Worm (Caenorhabditis elegans) whole organism, L1 larva: ENCODE results near the gene nhr-223.

Experiments used
- egl-27 ChIP-seq, 2 experiments: fragments of 150-350 bp in 1 of 2; sonication (generic microtip); optimal IDR thresholded peaks; 3 replicates each; lab custom pipeline; 2017 to 2018; ENCODE audit warnings: missing biosample characterization in 2 of 2, missing genetic modification characterization in 2 of 2, missing genetic modification reagents in 2 of 2
- elt-2 ChIP-seq: sonication (generic microtip); optimal IDR thresholded peaks from 2 replicates; lab custom pipeline; 2016; ENCODE audit warnings: missing genetic modification characterization, mild to moderate bottlenecking, inconsistent platforms, missing compliant biosample characterization, missing genetic modification reagents
- ets-5 ChIP-seq: fragments of 200-800 bp; sonication (Bioruptor generic); IDR thresholded peaks from 2 replicates; pipeline ENCODE4 v1.3.6; 2022; ENCODE audit warnings: missing genetic modification characterization, missing compliant biosample characterization
- fkh-10 ChIP-seq: sonication (generic microtip); optimal IDR thresholded peaks from 2 replicates; lab custom pipeline; 2017; ENCODE audit warnings: missing biosample characterization, missing genetic modification reagents, missing genetic modification characterization
- lin-35 ChIP-seq, 2 experiments: fragments of 150-350 bp; optimal IDR thresholded peaks; 2 replicates each; lab custom pipeline; 2014; ENCODE audit warnings: missing biosample characterization in 2 of 2, missing genetic modification characterization in 2 of 2, missing genetic modification reagents in 2 of 2
- lir-3 ChIP-seq: sonication (generic microtip); optimal IDR thresholded peaks from 2 replicates; lab custom pipeline; 2016; ENCODE audit warnings: mild to moderate bottlenecking, missing genetic modification characterization, moderate library complexity, missing compliant biosample characterization; ENCODE audit not compliant: poor library complexity
- nhr-11 ChIP-seq: fragments of 150-350 bp; optimal IDR thresholded peaks from 2 replicates; lab custom pipeline; 2014; ENCODE audit warnings: missing biosample characterization, missing genetic modification characterization
- nhr-28 ChIP-seq: fragments of 150-350 bp; optimal IDR thresholded peaks from 2 replicates; lab custom pipeline; 2014; ENCODE audit warnings: missing biosample characterization, missing genetic modification characterization
- nhr-76 ChIP-seq: sonication (generic microtip); optimal IDR thresholded peaks from 2 replicates; lab custom pipeline; 2017; ENCODE audit warnings: missing biosample characterization, missing genetic modification characterization
- nhr-77 ChIP-seq: fragments of 150-350 bp; optimal IDR thresholded peaks from 2 replicates; lab custom pipeline; 2014; ENCODE audit warnings: missing biosample characterization, missing genetic modification characterization
- nhr-84 ChIP-seq: sonication (generic microtip); optimal IDR thresholded peaks from 2 replicates; lab custom pipeline; 2017; ENCODE audit warnings: missing biosample characterization, missing genetic modification characterization
- sox-4 ChIP-seq: sonication (generic microtip); optimal IDR thresholded peaks from 2 replicates; lab custom pipeline; 2016; ENCODE audit warnings: missing genetic modification characterization, missing compliant biosample characterization
- unc-86 ChIP-seq: sonication (generic microtip); optimal IDR thresholded peaks from 2 replicates; lab custom pipeline; 2016; ENCODE audit warnings: missing genetic modification characterization, missing compliant biosample characterization

DNA sequence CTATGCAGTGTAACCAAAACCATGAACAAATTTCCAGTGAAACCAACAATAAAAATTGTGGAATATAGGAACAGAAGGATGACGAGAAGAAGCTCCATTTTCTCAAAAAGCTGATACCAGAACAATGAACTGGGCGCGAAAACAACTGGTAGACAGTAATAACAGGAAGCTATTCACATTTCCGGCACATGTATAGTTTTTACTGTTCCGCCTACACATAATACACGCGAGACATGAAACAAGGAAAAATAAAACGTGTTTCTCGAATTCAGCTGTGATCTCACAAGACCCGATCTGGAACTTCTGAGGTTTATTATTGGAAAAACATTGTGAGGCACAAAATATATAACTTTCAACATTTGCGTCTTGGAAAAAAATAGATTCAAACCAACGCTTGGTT, 13.4 kb downstream of the nhr-223 start, which contains the start of gene srsx-36:
- TF ChIP-seq nhr-28 (tag; lab: Kevin White, UChicago), result no peak
- TF ChIP-seq nhr-11 (tag; lab: Kevin White, UChicago), result no peak
- no peak for TF ChIP-seq fkh-10
- TF ChIP-seq unc-86 (tag; lab: Kevin White, UChicago), result no peak
- TF ChIP-seq sox-4 (tag; lab: Kevin White, UChicago), result no peak
- no peak for TF ChIP-seq elt-2 (tag; lab: Kevin White, UChicago)
- TF ChIP-seq nhr-77 (tag; lab: Kevin White, UChicago), result no peak
- no peak for TF ChIP-seq egl-27 (tag; optimal IDR thresholded peaks at IDR 0.05; lab: Kevin White, UChicago)
- TF ChIP-seq lir-3 (tag; lab: Kevin White, UChicago), result no peak
- TF ChIP-seq nhr-76 (tag; lab: Kevin White, UChicago), result no peak
- no peak for TF ChIP-seq ets-5
- no peak for TF ChIP-seq lin-35 (GFP tag; optimal IDR thresholded peaks at IDR 0.05; lab: Kevin White, UChicago)
- TF ChIP-seq nhr-84 (tag; lab: Kevin White, UChicago), result no peak
